Worm (Caenorhabditis elegans): ENCODE measurements around the gene twk-9.

twk-9 gene

ce11 chrIV:9692874-9693273 is at the start of gene twk-9:
Gene twk-9, plus strand, starts transcription at chrIV:9693174.
- TF ChIP-seq tra-4 (tag; optimal IDR thresholded peaks at IDR 0.05) (no peak), tbx-37 (GFP tag; conservative IDR thresholded peaks at IDR 0.05) (no peak), ets-7 (tag; optimal IDR thresholded peaks at IDR 0.05) (no peak), ama-1 (optimal IDR thresholded peaks at IDR 0.05) (no peak), aly-1 (tag; optimal IDR thresholded peaks at IDR 0.05) (no peak), pes-1 (GFP tag; IDR thresholded peaks at IDR 0.05) (no peak), ceh-36 (tag; optimal IDR thresholded peaks at IDR 0.05) (no peak), tbx-11 (GFP tag; IDR thresholded peaks at IDR 0.05) (no peak), sea-1 (GFP tag; conservative IDR thresholded peaks at IDR 0.05) (no peak)

ce11 chrIV:9643188-9643587 is 49.8 kb upstream of the twk-9 start, which contains the start of gene degl-2:
Gene degl-2, plus strand, starts transcription at chrIV:9643488.
- no peak for TF ChIP-seq tra-4 (tag; optimal IDR thresholded peaks at IDR 0.05)
- no peak for TF ChIP-seq hmbx-1 (tag; optimal IDR thresholded peaks at IDR 0.05)
- TF ChIP-seq ceh-36 (tag; optimal IDR thresholded peaks at IDR 0.05): no peak
- no peak for TF ChIP-seq B0310.2 (tag; optimal IDR thresholded peaks at IDR 0.05)
- TF ChIP-seq F13C5.2 (tag; optimal IDR thresholded peaks at IDR 0.05): no peak
- no peak for TF ChIP-seq pes-1 (GFP tag; IDR thresholded peaks at IDR 0.05)
- no peak for TF ChIP-seq flt-1 (GFP tag; IDR thresholded peaks at IDR 0.05)
- TF ChIP-seq aly-1 (tag; optimal IDR thresholded peaks at IDR 0.05): no peak
- TF ChIP-seq scrt-1 (GFP tag; IDR thresholded peaks at IDR 0.05): no peak
- TF ChIP-seq tbx-37 (GFP tag; conservative IDR thresholded peaks at IDR 0.05): no peak
- TF ChIP-seq ama-1 (optimal IDR thresholded peaks at IDR 0.05): no peak
- TF ChIP-seq ets-7 (tag; optimal IDR thresholded peaks at IDR 0.05): no peak
- TF ChIP-seq hmg-4 (GFP tag; optimal IDR thresholded peaks at IDR 0.05): no peak
- TF ChIP-seq hnd-1 (tag; optimal IDR thresholded peaks at IDR 0.05): no peak
- no peak for TF ChIP-seq ceh-13 (GFP tag; optimal IDR thresholded peaks at IDR 0.05)
- no peak for TF ChIP-seq tbx-11 (GFP tag; IDR thresholded peaks at IDR 0.05)
- no peak for TF ChIP-seq sea-1 (GFP tag; conservative IDR thresholded peaks at IDR 0.05)

ce11 chrIV:9647789-9648361 is 45.1 kb upstream of the twk-9 start, which contains the start of gene amph-1:
Gene amph-1, minus strand, starts transcription at chrIV:9647873.
- TF ChIP-seq ceh-36 (tag; optimal IDR thresholded peaks at IDR 0.05) (no peak), F13C5.2 (tag; optimal IDR thresholded peaks at IDR 0.05) (peak; percentile 1)

- TF ChIP-seq ets-7 (tag; optimal IDR thresholded peaks at IDR 0.05) (no peak), pes-1 (GFP tag; IDR thresholded peaks at IDR 0.05) (no peak), scrt-1 (GFP tag; IDR thresholded peaks at IDR 0.05) (no peak), ama-1 (optimal IDR thresholded peaks at IDR 0.05) (no peak), hmbx-1 (tag; optimal IDR thresholded peaks at IDR 0.05) (no peak), tbx-11 (GFP tag; IDR thresholded peaks at IDR 0.05) (no peak), tra-4 (tag; optimal IDR thresholded peaks at IDR 0.05) (no peak), aly-1 (tag; optimal IDR thresholded peaks at IDR 0.05) (no peak), flt-1 (GFP tag; IDR thresholded peaks at IDR 0.05) (no peak), B0310.2 (tag; optimal IDR thresholded peaks at IDR 0.05) (no peak), hmg-4 (GFP tag; optimal IDR thresholded peaks at IDR 0.05) (no peak), F13C5.2 (tag; optimal IDR thresholded peaks at IDR 0.05) (no peak), tbx-37 (GFP tag; conservative IDR thresholded peaks at IDR 0.05) (no peak), sea-1 (GFP tag; conservative IDR thresholded peaks at IDR 0.05) (no peak), ceh-36 (tag; optimal IDR thresholded peaks at IDR 0.05) (no peak), ceh-13 (GFP tag; optimal IDR thresholded peaks at IDR 0.05) (no peak), hnd-1 (tag; optimal IDR thresholded peaks at IDR 0.05) (no peak)
These were observed 44.3 kb upstream of the twk-9 start, which contains the start of gene srm-3 for ce11 chrIV:9648682-9649081. Gene srm-3, plus strand, starts transcription at chrIV:9648982.

- TF ChIP-seq tbx-37 (GFP tag; conservative IDR thresholded peaks at IDR 0.05) (no peak), scrt-1 (GFP tag; IDR thresholded peaks at IDR 0.05) (no peak), hnd-1 (tag; optimal IDR thresholded peaks at IDR 0.05) (no peak), hmg-4 (GFP tag; optimal IDR thresholded peaks at IDR 0.05) (no peak), ceh-36 (tag; optimal IDR thresholded peaks at IDR 0.05) (no peak), F13C5.2 (tag; optimal IDR thresholded peaks at IDR 0.05) (no peak), flt-1 (GFP tag; IDR thresholded peaks at IDR 0.05) (no peak), B0310.2 (tag; optimal IDR thresholded peaks at IDR 0.05) (no peak), aly-1 (tag; optimal IDR thresholded peaks at IDR 0.05) (no peak), ama-1 (optimal IDR thresholded peaks at IDR 0.05) (no peak)
These were observed 41.7 kb upstream of the twk-9 start, which contains the start of gene chca-1 for ce11 chrIV:9651234-9651633. Gene chca-1, plus strand, starts transcription at chrIV:9651394.

- TF ChIP-seq B0310.2 (tag; optimal IDR thresholded peaks at IDR 0.05): no peak
- no peak for TF ChIP-seq hmg-4 (GFP tag; optimal IDR thresholded peaks at IDR 0.05)
- no peak for TF ChIP-seq sea-1 (GFP tag; conservative IDR thresholded peaks at IDR 0.05)
- TF ChIP-seq scrt-1 (GFP tag; IDR thresholded peaks at IDR 0.05): no peak
These were observed 39.8 kb upstream of the twk-9 start, which contains the start of gene F58G6.3 for ce11 chrIV:9653184-9653583. Gene F58G6.3, plus strand, starts transcription at chrIV:9653535.

ce11 chrIV:9654017-9654416 is 39.0 kb upstream of the twk-9 start, which contains the start of gene F58G6.7:
Gene F58G6.7, plus strand, starts transcription at chrIV:9654317.
- no peak for TF ChIP-seq pes-1 (GFP tag; IDR thresholded peaks at IDR 0.05)

- TF ChIP-seq tbx-37 (GFP tag; conservative IDR thresholded peaks at IDR 0.05) (no peak), pes-1 (GFP tag; IDR thresholded peaks at IDR 0.05) (no peak), B0310.2 (tag; optimal IDR thresholded peaks at IDR 0.05) (no peak), hnd-1 (tag; optimal IDR thresholded peaks at IDR 0.05) (no peak)
These were observed 37.4 kb upstream of the twk-9 start for ce11 chrIV:9655556-9655955.

Data from whole organism, early embryonic.